Fruit fly (Drosophila melanogaster): ENCODE measurements around the gene corto.

The corto gene

DNA sequence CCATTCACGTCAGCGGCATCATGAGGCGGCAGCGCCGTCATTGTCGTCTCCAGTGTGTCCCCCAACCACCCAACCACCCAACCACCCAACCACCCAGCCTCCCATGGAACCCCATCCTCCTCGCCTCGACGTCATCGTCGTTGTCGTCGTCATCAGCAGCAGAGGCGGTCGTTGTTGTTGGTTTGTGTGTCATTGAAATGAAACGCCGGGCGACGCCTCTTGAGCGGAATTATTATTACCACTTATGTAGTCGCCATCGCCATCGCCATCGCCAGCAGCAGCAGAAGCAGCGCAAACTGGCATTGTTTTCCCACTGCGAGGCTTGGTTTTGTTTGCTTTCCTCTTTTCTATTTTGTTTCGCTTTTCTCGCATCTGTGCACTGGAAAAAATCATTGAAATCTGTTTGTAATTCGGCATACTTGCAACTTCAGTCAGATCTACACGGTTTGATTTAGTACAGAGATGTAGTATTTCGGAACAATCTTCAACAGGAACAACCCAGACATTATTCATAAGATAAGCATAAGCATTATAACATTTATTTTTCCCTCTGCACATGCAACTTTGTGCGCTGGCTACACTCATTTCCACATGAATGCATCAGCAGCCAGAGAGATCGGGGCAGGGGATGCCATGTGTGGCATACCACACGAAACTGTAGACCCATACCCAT, 26.1 kb upstream of the corto start:
- TF ChIP-seq Dll (optimal IDR thresholded peaks at IDR 0.05) (no peak), CG8478 (optimal IDR thresholded peaks at IDR 0.05) (no peak), psq (optimal IDR thresholded peaks at IDR 0.05) (no peak), EcR (GFP tag; optimal IDR thresholded peaks at IDR 0.05) (no peak), pan (optimal IDR thresholded peaks at IDR 0.05) (no peak), usp (GFP tag; optimal IDR thresholded peaks at IDR 0.05) (no peak)

DNA sequence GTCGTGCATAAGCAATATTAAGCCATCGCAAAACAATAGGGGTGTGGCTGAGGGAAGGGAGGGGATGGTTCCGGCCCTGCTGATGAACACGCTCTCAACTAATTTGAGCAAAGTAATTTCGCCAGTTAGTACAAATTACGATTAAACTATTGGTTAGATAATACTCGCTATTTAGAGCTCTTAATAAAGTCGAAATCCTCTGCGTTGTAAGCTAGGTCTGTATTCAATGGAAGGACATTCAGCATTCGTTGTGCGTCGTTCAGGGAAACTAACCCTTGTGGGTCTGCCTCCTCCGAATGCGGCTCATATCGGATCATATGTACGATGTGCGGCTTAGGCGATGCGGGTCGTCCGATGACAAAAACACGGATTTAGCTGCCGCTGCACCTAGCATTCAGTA, 25.5 kb upstream of the corto start:
- no peak for TF ChIP-seq usp (GFP tag; optimal IDR thresholded peaks at IDR 0.05)
- no peak for TF ChIP-seq EcR (GFP tag; optimal IDR thresholded peaks at IDR 0.05)
- TF ChIP-seq Dll (optimal IDR thresholded peaks at IDR 0.05) = no peak
- TF ChIP-seq pan (optimal IDR thresholded peaks at IDR 0.05) = no peak
- no peak for TF ChIP-seq CG8478 (optimal IDR thresholded peaks at IDR 0.05)
- no peak for TF ChIP-seq psq (optimal IDR thresholded peaks at IDR 0.05)

DNA sequence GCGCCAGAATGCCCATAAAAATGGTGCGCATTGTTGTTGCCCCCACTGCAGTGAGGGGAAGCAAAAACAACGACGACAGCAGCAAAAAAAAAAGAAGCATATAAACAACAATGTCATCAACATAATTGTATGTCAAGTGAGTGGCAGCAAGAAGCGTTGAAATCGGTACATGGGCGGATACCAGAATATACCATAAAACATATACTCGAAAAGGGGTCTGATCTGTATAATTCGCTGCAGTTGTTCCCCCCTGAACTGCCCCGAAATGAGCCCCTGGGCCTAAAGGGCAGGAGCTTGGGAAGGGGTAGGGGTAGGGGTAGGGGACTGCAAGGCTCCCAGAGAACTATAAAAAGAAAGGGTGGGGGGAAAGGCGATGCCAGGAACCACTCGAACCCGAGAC, 25.0 kb upstream of the corto start:
- TF ChIP-seq CG8478 (optimal IDR thresholded peaks at IDR 0.05) (no peak), EcR (GFP tag; optimal IDR thresholded peaks at IDR 0.05) (no peak), Dll (optimal IDR thresholded peaks at IDR 0.05) (no peak), psq (optimal IDR thresholded peaks at IDR 0.05) (no peak), usp (GFP tag; optimal IDR thresholded peaks at IDR 0.05) (no peak), pan (optimal IDR thresholded peaks at IDR 0.05) (no peak)

DNA sequence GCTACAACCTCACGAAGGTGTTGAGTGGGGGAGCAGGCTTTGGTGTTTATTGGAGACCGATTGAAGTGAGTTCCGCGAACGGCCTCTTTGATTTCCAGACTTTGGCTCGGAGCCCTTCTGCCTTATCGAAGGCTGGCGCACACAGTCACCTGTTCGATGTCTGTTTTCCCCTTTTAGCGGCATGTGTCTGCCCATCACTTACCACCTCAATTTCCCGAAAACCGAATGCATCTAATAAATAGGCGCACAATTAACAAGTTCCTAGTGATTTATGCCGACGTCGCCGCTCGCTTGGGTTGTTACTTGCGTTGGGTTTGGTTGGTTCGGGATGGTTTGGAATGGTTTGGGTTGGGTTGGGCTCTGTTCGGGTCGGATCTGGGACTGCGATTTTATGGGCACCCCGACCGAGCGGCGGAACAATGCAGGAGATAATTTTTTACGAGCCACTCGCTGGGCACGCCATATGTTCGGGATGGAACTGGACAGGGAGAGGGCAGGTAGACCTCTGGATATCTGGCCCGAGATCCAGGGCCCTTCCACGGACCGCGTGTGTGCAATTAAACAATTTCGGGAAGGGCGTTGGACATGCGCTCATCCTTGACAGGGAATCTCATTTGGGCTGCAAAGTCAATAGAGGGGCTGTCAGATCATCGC, 22.8 kb upstream of the corto start:
- TF ChIP-seq usp (GFP tag; optimal IDR thresholded peaks at IDR 0.05) (no peak), pan (optimal IDR thresholded peaks at IDR 0.05) (no peak), Dll (optimal IDR thresholded peaks at IDR 0.05) (no peak), EcR (GFP tag; optimal IDR thresholded peaks at IDR 0.05) (no peak), CG8478 (optimal IDR thresholded peaks at IDR 0.05) (no peak), psq (optimal IDR thresholded peaks at IDR 0.05) (no peak)

DNA sequence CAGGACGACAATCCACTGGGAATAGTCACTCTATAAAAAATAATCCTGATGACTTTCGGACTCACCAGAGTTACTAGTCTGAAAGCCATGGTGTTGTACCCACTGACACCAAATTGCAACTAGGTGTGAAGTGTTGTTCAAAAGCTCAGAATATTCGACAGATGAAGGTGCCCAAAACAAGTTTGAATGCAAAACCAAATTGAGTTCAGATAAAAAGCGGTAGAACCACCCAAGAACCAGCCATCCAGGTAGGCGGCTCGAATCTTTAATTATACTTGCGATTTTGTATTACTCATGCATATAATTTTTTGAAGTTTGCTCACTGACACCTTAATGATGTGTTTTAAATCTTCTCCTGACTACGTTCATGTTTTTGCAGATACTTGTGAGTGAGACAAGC, 22.2 kb upstream of the corto start, which contains the start of gene CG43131:
Gene CG43131 (minus strand): TSS at position 101 of the 400 bp plus-strand sequence.
- no peak for TF ChIP-seq pan (optimal IDR thresholded peaks at IDR 0.05)
- TF ChIP-seq EcR (GFP tag; optimal IDR thresholded peaks at IDR 0.05) = no peak
- TF ChIP-seq Dll (optimal IDR thresholded peaks at IDR 0.05) = no peak
- TF ChIP-seq CG8478 (optimal IDR thresholded peaks at IDR 0.05) = no peak
- TF ChIP-seq usp (GFP tag; optimal IDR thresholded peaks at IDR 0.05) = no peak
- no peak for TF ChIP-seq psq (optimal IDR thresholded peaks at IDR 0.05)

DNA sequence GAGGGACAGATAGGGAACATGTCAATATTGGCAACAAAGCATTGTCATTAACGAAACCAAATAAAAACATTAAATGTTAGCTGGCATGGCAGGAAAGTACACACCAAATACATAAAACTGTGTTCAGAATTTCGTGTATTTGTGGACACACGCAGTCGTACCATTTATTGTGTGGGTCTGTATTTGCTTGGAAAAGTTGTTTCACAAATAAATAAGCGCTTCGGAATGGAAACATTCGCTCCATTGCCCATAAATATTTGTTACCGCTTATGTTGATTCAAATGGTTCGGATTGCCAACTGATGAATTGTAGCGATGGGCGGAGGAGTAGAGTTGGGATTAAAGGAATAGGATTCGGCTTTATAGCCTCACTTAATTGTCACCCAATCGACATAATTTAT, 21.2 kb upstream of the corto start:
- no peak for TF ChIP-seq pan (optimal IDR thresholded peaks at IDR 0.05)
- no peak for TF ChIP-seq psq (optimal IDR thresholded peaks at IDR 0.05)
- no peak for TF ChIP-seq Dll (optimal IDR thresholded peaks at IDR 0.05)
- TF ChIP-seq CG8478 (optimal IDR thresholded peaks at IDR 0.05) = no peak
- no peak for TF ChIP-seq EcR (GFP tag; optimal IDR thresholded peaks at IDR 0.05)
- TF ChIP-seq usp (GFP tag; optimal IDR thresholded peaks at IDR 0.05) = no peak

DNA sequence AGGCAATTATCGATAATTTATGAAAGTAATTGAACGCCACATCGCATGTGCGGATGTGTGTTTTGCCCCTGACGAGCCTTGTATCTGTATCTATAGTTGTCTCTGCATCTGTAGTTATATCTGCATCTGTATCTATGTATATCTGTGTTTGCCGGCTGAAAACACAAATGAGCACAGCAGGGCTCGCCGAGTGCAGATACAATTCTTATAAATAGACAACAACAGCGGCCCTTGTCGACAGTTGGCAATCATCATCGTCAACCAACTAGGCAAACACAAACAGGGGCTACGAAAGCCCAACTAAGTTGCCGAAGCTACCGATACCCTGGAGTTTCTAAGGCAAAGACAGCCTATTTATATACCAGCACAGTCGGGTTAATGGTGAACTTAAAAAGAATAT, 20.0 kb upstream of the corto start:
- TF ChIP-seq pan (optimal IDR thresholded peaks at IDR 0.05) = no peak
- no peak for TF ChIP-seq EcR (GFP tag; optimal IDR thresholded peaks at IDR 0.05)
- no peak for TF ChIP-seq usp (GFP tag; optimal IDR thresholded peaks at IDR 0.05)
- no peak for TF ChIP-seq Dll (optimal IDR thresholded peaks at IDR 0.05)
- TF ChIP-seq CG8478 (optimal IDR thresholded peaks at IDR 0.05) = no peak
- no peak for TF ChIP-seq psq (optimal IDR thresholded peaks at IDR 0.05)

DNA sequence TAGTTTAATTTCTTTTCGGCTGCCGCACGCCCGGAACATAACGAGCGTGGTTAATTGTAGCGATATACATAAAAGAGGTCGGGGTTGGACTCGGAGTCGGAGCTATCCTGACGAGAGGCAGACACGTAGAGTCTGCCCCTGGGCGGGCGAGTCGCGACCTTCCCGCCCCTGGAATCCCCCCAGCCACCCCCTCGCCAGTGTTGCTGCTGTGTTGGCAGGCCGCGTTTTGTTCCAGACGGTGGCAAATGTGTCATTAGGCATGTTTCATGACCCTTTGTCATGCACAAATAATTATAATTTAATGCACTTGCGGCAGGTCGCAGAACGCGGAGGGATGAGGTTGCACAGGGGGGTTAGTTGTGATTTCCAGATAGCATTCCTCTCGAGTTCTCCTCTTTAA, 18.6 kb upstream of the corto start:
- TF ChIP-seq psq (optimal IDR thresholded peaks at IDR 0.05) = no peak
- TF ChIP-seq EcR (GFP tag; optimal IDR thresholded peaks at IDR 0.05) = no peak

DNA sequence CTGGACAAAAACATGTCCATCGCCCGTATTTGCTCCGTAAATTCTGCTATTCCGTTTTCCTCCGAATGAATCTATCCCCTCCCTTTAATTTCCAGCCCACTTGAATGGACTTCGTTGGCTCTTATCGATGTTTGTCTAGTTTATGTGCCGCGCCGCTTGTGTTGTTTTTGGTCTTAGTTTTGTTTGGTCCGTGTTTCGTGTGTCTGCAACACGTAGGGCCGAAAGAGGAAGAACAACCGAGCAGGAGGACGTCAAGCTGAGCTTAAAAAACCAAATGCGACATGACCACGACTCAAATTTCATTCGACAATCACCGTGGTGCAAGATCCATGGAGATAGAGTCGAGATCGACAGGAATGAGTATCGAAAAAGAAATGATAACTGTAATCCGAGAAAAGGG, 17.3 kb upstream of the corto start:
- TF ChIP-seq psq (optimal IDR thresholded peaks at IDR 0.05) (no peak), pan (optimal IDR thresholded peaks at IDR 0.05) (no peak), CG8478 (optimal IDR thresholded peaks at IDR 0.05) (no peak), usp (GFP tag; optimal IDR thresholded peaks at IDR 0.05) (no peak), Dll (optimal IDR thresholded peaks at IDR 0.05) (no peak), EcR (GFP tag; optimal IDR thresholded peaks at IDR 0.05) (no peak)

DNA sequence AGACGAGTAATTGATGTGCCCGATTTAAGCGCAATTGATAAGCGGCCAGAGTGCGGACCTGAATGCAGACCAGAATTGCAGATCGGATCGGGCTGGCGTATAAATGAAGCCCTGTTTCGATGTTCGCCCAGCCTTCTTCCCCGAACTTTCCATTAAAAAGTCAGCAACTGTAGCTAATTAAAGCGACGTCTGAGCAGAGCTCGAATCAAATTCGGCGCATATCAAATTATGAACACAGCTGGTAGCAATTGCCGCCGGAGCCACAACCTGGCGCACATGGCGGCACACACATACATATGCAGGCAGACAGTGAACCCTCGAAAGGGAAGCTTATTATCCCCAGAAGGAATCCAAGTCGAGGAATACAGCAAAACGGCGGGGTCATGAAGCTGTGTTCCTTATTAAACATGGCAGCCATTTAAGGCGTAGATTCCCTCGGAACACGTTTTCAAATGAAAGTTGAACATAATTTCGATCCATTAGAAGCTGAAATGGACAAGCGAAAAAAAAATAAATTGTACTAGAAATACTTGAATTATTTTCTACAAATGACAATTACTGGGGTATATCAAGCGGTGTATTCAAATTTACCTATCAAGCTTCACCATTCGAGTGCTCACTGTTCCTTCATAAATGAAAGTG, 16.6 kb upstream of the corto start:
- TF ChIP-seq pan (optimal IDR thresholded peaks at IDR 0.05) = no peak
- TF ChIP-seq psq (optimal IDR thresholded peaks at IDR 0.05) = no peak
- no peak for TF ChIP-seq EcR (GFP tag; optimal IDR thresholded peaks at IDR 0.05)
- TF ChIP-seq Dll (optimal IDR thresholded peaks at IDR 0.05) = no peak
- no peak for TF ChIP-seq usp (GFP tag; optimal IDR thresholded peaks at IDR 0.05)
- no peak for TF ChIP-seq CG8478 (optimal IDR thresholded peaks at IDR 0.05)

DNA sequence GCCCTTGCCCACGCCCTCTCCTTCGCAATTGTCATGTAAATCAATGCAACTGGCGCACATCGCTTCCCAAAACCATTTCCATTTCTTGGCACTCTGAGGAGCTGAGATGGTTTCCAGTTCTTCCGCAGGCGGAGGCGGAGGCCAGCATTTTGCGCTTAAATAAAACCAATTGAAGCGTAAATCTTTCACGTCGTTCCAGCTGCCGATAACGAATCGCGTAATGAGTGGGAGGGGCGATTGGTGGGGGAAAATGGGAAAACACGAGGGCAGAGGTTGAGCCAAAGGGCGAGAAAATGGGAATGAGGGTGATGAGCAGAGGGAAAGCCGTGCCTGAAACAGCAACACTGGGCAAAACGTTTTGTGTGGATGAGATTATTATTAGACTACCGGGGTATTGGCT, 15.5 kb upstream of the corto start:
- TF ChIP-seq psq (optimal IDR thresholded peaks at IDR 0.05) (no peak), pan (optimal IDR thresholded peaks at IDR 0.05) (no peak), EcR (GFP tag; optimal IDR thresholded peaks at IDR 0.05) (no peak), usp (GFP tag; optimal IDR thresholded peaks at IDR 0.05) (no peak), Dll (optimal IDR thresholded peaks at IDR 0.05) (no peak), CG8478 (optimal IDR thresholded peaks at IDR 0.05) (no peak)

DNA sequence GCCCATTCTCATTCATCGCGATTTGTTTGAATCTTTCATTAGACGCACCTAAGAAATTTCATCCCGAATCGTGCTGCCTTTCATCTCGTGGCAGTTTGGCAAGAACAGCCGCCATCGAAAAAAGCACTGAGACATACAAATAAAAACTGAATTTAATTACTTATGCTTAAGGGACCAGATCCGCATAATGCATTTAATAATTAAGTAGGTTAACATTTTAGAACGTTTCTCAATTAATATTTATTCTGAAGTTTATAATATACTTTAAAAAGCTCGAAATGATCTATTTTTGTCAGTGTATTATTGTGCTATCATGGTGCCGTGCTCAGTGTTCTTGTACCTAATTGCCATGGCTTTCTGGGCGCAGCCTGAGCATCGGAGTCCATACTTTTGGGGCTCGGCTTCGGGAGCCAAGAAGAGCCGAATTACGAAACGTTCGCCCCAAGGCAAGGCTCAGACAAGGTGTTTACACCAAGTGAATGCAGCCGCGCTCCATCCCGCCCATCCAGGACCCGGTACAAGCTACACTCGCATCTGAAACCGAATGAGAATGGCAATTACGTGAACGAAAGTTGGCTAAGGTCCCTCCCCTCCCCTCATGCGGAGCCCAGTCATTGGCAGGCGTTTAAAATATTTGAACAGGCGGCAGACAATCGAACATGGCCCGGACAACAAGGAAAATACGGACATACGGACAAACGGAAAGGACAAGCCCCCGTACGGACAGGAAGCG, 13.6 kb upstream of the corto start:
- no peak for TF ChIP-seq EcR (GFP tag; optimal IDR thresholded peaks at IDR 0.05)
- peak; percentile 78 for TF ChIP-seq Dll (optimal IDR thresholded peaks at IDR 0.05)

Data from whole organism.